Fruit fly (Drosophila melanogaster): Measurements from ENCODE around the gene B-H2.
A peak's percentile ranks its signal among the peaks of the same experiment; 100 is the strongest.

The B-H2 gene

dm6 chrX:17352937-17353336 lies 38.6 kb downstream of the B-H2 start:
- TF ChIP-seq sens (GFP tag) (peak; percentile 37), pros (GFP tag; optimal IDR thresholded peaks at IDR 0.05) (peak; percentile 53), CG8290 (GFP tag; optimal IDR thresholded peaks at IDR 0.05) (no peak), CG8290 (tag; optimal IDR thresholded peaks at IDR 0.05) (no peak), pb (GFP tag; optimal IDR thresholded peaks at IDR 0.05) (no peak), cg (GFP tag; optimal IDR thresholded peaks at IDR 0.05) (peak; percentile 5), peb (GFP tag; IDR thresholded peaks at IDR 0.05) (no peak), tll (GFP tag; optimal IDR thresholded peaks at IDR 0.05) (no peak), bcd (GFP tag; optimal IDR thresholded peaks at IDR 0.05) (no peak), oc (tag; optimal IDR thresholded peaks at IDR 0.05) (peak; percentile 96), CG17385 (GFP tag; optimal IDR thresholded peaks at IDR 0.05) (no peak), da (GFP tag; optimal IDR thresholded peaks at IDR 0.05) (no peak)

dm6 chrX:17355732-17356131 lies 41.4 kb downstream of the B-H2 start:
- TF ChIP-seq dmrt11E (tag; optimal IDR thresholded peaks at IDR 0.05) = peak; percentile 24
- peak; percentile 12 to 41 for TF ChIP-seq bsh (GFP tag; optimal IDR thresholded peaks at IDR 0.05)
- TF ChIP-seq Ptx1 (GFP tag; IDR thresholded peaks at IDR 0.05) = no peak
- no peak for TF ChIP-seq CG13424 (tag; optimal IDR thresholded peaks at IDR 0.05)
- TF ChIP-seq Ets65A (GFP tag) = peak; percentile 60
- TF ChIP-seq sens (GFP tag) = peak; percentile 39

dm6 chrX:17357443-17357842 lies 43.1 kb downstream of the B-H2 start:
- no peak for TF ChIP-seq CG6689 (GFP tag; IDR thresholded peaks at IDR 0.05)
- TF ChIP-seq eve (GFP tag; optimal IDR thresholded peaks at IDR 0.05) = no peak
- TF ChIP-seq grn (GFP tag; optimal IDR thresholded peaks at IDR 0.05) = no peak
- no peak for TF ChIP-seq hb (GFP tag; IDR thresholded peaks at IDR 0.05; ENCODE audit: partially characterized antibody)
- no peak for TF ChIP-seq CG3163 (GFP tag; optimal IDR thresholded peaks at IDR 0.05)
- peak; percentile 11 for TF ChIP-seq jumu (GFP tag; optimal IDR thresholded peaks at IDR 0.05)
- no peak for TF ChIP-seq HLH3B (GFP tag; IDR thresholded peaks at IDR 0.05)
- no peak for TF ChIP-seq CG12155 (GFP tag; optimal IDR thresholded peaks at IDR 0.05)
- TF ChIP-seq prd (optimal IDR thresholded peaks at IDR 0.05) = no peak
- TF ChIP-seq prd (GFP tag; IDR thresholded peaks at IDR 0.05) = 0 out of 3 replicates have a peak, but pooled peaks have one; percentile 29
- TF ChIP-seq CG10979 (tag; optimal IDR thresholded peaks at IDR 0.05) = no peak
- TF ChIP-seq CG4617 (GFP tag; optimal IDR thresholded peaks at IDR 0.05; ENCODE audit: borderline replicate concordance) = no peak
- peak; percentile 0 for TF ChIP-seq CG2712 (tag; optimal IDR thresholded peaks at IDR 0.05)
- TF ChIP-seq TFAM (GFP tag; optimal IDR thresholded peaks at IDR 0.05) = no peak
- TF ChIP-seq corto (GFP tag; optimal IDR thresholded peaks at IDR 0.05) = no peak
- peak; percentile 94 for TF ChIP-seq sens (GFP tag)
- no peak for TF ChIP-seq lab (GFP tag; optimal IDR thresholded peaks at IDR 0.05)
- peak; percentile 1 for TF ChIP-seq Xbp1 (GFP tag; optimal IDR thresholded peaks at IDR 0.05)
- no peak for TF ChIP-seq sisA (GFP tag; IDR thresholded peaks at IDR 0.05)
- TF ChIP-seq CG14710 (tag; optimal IDR thresholded peaks at IDR 0.05) = no peak
- TF ChIP-seq CG8290 (GFP tag; optimal IDR thresholded peaks at IDR 0.05) = no peak
- TF ChIP-seq CG8290 (tag; optimal IDR thresholded peaks at IDR 0.05) = no peak
- TF ChIP-seq CG33557 (GFP tag; optimal IDR thresholded peaks at IDR 0.05) = peak; percentile 44
- no peak for TF ChIP-seq CG4820 (GFP tag; optimal IDR thresholded peaks at IDR 0.05)
- TF ChIP-seq bigmax (GFP tag; optimal IDR thresholded peaks at IDR 0.05) = no peak
- TF ChIP-seq gce (GFP tag; IDR thresholded peaks at IDR 0.05) = no peak
- no peak for TF ChIP-seq Awh (GFP tag; IDR thresholded peaks at IDR 0.05)
- no peak for TF ChIP-seq so (GFP tag; IDR thresholded peaks at IDR 0.05)
- no peak for TF ChIP-seq Lhr (GFP tag; optimal IDR thresholded peaks at IDR 0.05)
- TF ChIP-seq kay (GFP tag; optimal IDR thresholded peaks at IDR 0.05) = no peak
- TF ChIP-seq CG15601 (tag; optimal IDR thresholded peaks at IDR 0.05) = peak; percentile 10
- no peak for TF ChIP-seq hth (optimal IDR thresholded peaks at IDR 0.05)
- no peak for TF ChIP-seq CG43689 (GFP tag; IDR thresholded peaks at IDR 0.05)
- TF ChIP-seq CG6175 (GFP tag; IDR thresholded peaks at IDR 0.05) = no peak
- no peak for TF ChIP-seq Dfd (GFP tag; optimal IDR thresholded peaks at IDR 0.05)
- no peak for TF ChIP-seq CG18599 (GFP tag; optimal IDR thresholded peaks at IDR 0.05)

Measured in whole organism, embryonic.